Worm (Caenorhabditis elegans) whole organism, young adult: ENCODE measurements around the gene F44E7.4.

Experiments
- B0019.2 ChIP-seq: fragments of 200-800 bp; sonication (Bioruptor generic); conservative IDR thresholded peaks from 2 replicates; pipeline ENCODE4 v1.3.6; 2022; ENCODE audit warnings: missing genetic modification reagents, missing genetic modification characterization, missing compliant biosample characterization
- B0035.1 ChIP-seq: sonication (generic microtip); optimal IDR thresholded peaks from 2 replicates; lab custom pipeline; 2016; ENCODE audit warnings: missing genetic modification characterization, mild to moderate bottlenecking, missing compliant biosample characterization, missing genotype, missing genetic modification reagents
- D2030.7 ChIP-seq: fragments of 200-800 bp; sonication (Bioruptor generic); IDR thresholded peaks from 2 replicates; pipeline ENCODE4 v1.3.6; 2022; ENCODE audit warnings: missing genetic modification reagents, missing genetic modification characterization, missing compliant biosample characterization
- F33H1.4 ChIP-seq: fragments of 200-800 bp; sonication (Bioruptor generic); IDR thresholded peaks from 2 replicates; pipeline ENCODE4 v1.3.6; 2022; ENCODE audit warnings: missing genetic modification reagents, missing genetic modification characterization, missing compliant biosample characterization
- F52B5.7 ChIP-seq: sonication (generic microtip); optimal IDR thresholded peaks from 2 replicates; lab custom pipeline; 2016; ENCODE audit warnings: mild to moderate bottlenecking, missing genetic modification characterization, missing compliant biosample characterization
- F57A8.1 ChIP-seq: fragments of 200-800 bp; sonication (Bioruptor generic); optimal IDR thresholded peaks from 2 replicates; lab custom pipeline; 2018; ENCODE audit warnings: mild to moderate bottlenecking, missing genetic modification characterization, moderate library complexity, missing compliant biosample characterization
- K11D2.4 ChIP-seq: fragments of 200-800 bp; sonication (Bioruptor generic); IDR thresholded peaks from 2 replicates; pipeline ENCODE4 v1.3.6; 2022; ENCODE audit warnings: missing genetic modification reagents, missing genetic modification characterization, missing compliant biosample characterization
- T07F8.4 ChIP-seq: sonication (generic microtip); optimal IDR thresholded peaks from 2 replicates; lab custom pipeline; 2016; ENCODE audit warnings: mild to moderate bottlenecking, missing genetic modification characterization, moderate library complexity, missing compliant biosample characterization
- Y53F4B.3 ChIP-seq: fragments of 200-800 bp; sonication (Bioruptor generic); IDR thresholded peaks from 2 replicates; pipeline ENCODE4 v1.3.6; 2022; ENCODE audit warnings: missing genetic modification reagents, missing genetic modification characterization, missing compliant biosample characterization
- Y53G8AR.9 ChIP-seq: fragments of 200-800 bp; sonication (Bioruptor generic); conservative IDR thresholded peaks from 2 replicates; pipeline ENCODE4 v1.3.6; 2022; ENCODE audit warnings: missing genetic modification reagents, missing genetic modification characterization, missing compliant biosample characterization
- Y56A3A.18 ChIP-seq: fragments of 200-800 bp; sonication (Bioruptor generic); IDR thresholded peaks from 2 replicates; pipeline ENCODE4 v1.3.6; 2022; ENCODE audit warnings: missing genetic modification reagents, missing genetic modification characterization, missing compliant biosample characterization
- Y79H2A.3 ChIP-seq: fragments of 200-800 bp; sonication (Bioruptor generic); conservative IDR thresholded peaks from 2 replicates; pipeline ENCODE4 v1.3.6; 2022; ENCODE audit warnings: missing genetic modification reagents, missing genetic modification characterization, missing compliant biosample characterization
- attf-3 ChIP-seq: fragments of 200-800 bp; sonication (Bioruptor generic); conservative IDR thresholded peaks from 2 replicates; pipeline ENCODE4 v1.3.6; 2022; ENCODE audit warnings: missing genetic modification reagents, missing genetic modification characterization, missing compliant biosample characterization
- attf-5 ChIP-seq: fragments of 200-800 bp; sonication (Bioruptor generic); optimal IDR thresholded peaks from 2 replicates; lab custom pipeline; 2018; ENCODE audit warnings: mild to moderate bottlenecking, missing genetic modification characterization, missing compliant biosample characterization
- attf-6 ChIP-seq: fragments of 200-800 bp; sonication (Bioruptor generic); IDR thresholded peaks from 2 replicates; pipeline ENCODE4 v1.3.6; 2022; ENCODE audit warnings: missing genetic modification reagents, missing genetic modification characterization, missing compliant biosample characterization
- bed-2 ChIP-seq: fragments of 200-800 bp; sonication (Bioruptor generic); IDR thresholded peaks from 2 replicates; pipeline ENCODE4 v1.3.6; 2022; ENCODE audit warnings: missing genetic modification reagents, missing genetic modification characterization, missing compliant biosample characterization
- cebp-1 ChIP-seq, 2 experiments: fragments of 200-800 bp in 1 of 2; sonication (Bioruptor generic) in 1 of 2; sonication (generic microtip) in 1 of 2; IDR thresholded peaks in 1 of 2; optimal IDR thresholded peaks in 1 of 2; 2 replicates each; pipeline versions ENCODE4 v1.3.6 to Lab custom; 2017 to 2022; ENCODE audit warnings: missing compliant biosample characterization in 2 of 2, missing genetic modification characterization in 2 of 2, mild to moderate bottlenecking in 1 of 2, missing genetic modification reagents in 1 of 2, moderate library complexity in 1 of 2
- cebp-2 ChIP-seq: fragments of 200-800 bp; sonication (Bioruptor generic); IDR thresholded peaks from 2 replicates; pipeline ENCODE4 v1.3.6; 2022; ENCODE audit warnings: missing genetic modification characterization, missing compliant biosample characterization
- ceh-100 ChIP-seq: fragments of 200-800 bp; sonication (Bioruptor generic); IDR thresholded peaks from 2 replicates; pipeline ENCODE4 v1.3.6; 2022; ENCODE audit warnings: missing genetic modification reagents, missing genetic modification characterization, missing compliant biosample characterization
- ceh-27 ChIP-seq: fragments of 200-800 bp; sonication (Bioruptor generic); optimal IDR thresholded peaks from 2 replicates; lab custom pipeline; 2018; ENCODE audit warnings: mild to moderate bottlenecking, missing genetic modification characterization, moderate library complexity, missing compliant biosample characterization
- ceh-40 ChIP-seq: fragments of 200-800 bp; sonication (Bioruptor generic); IDR thresholded peaks from 2 replicates; pipeline ENCODE4 v1.3.6; 2022; ENCODE audit warnings: missing genetic modification characterization, missing compliant biosample characterization
- ceh-91 ChIP-seq: fragments of 200-800 bp; sonication (Bioruptor generic); IDR thresholded peaks from 2 replicates; pipeline ENCODE4 v1.3.6; 2022; ENCODE audit warnings: missing genetic modification reagents, missing genetic modification characterization, missing compliant biosample characterization
- die-1 ChIP-seq: sonication (generic microtip); optimal IDR thresholded peaks from 2 replicates; lab custom pipeline; 2016; ENCODE audit warnings: missing genotype, mild to moderate bottlenecking, missing genetic modification characterization, missing compliant biosample characterization
- dox-1 ChIP-seq: fragments of 200-800 bp; sonication (Bioruptor generic); IDR thresholded peaks from 2 replicates; pipeline ENCODE4 v1.3.6; 2022; ENCODE audit warnings: missing genetic modification reagents, missing genetic modification characterization, missing compliant biosample characterization
- efl-1 ChIP-seq: fragments of 150-350 bp; optimal IDR thresholded peaks from 2 replicates; lab custom pipeline; 2014; ENCODE audit warnings: missing biosample characterization, missing genetic modification reagents, missing genetic modification characterization
- gei-17 ChIP-seq: fragments of 200-800 bp; sonication (Bioruptor generic); optimal IDR thresholded peaks from 2 replicates; lab custom pipeline; 2018; ENCODE audit warnings: mild to moderate bottlenecking, missing genetic modification characterization, missing compliant biosample characterization
- him-1 ChIP-seq: sonication (generic microtip); optimal IDR thresholded peaks from 2 replicates; lab custom pipeline; 2016; ENCODE audit warnings: missing genotype, missing genetic modification reagents, missing genetic modification characterization, missing compliant biosample characterization
- hmg-1.2 ChIP-seq: fragments of 200-800 bp; sonication (Bioruptor generic); IDR thresholded peaks from 2 replicates; pipeline ENCODE4 v1.3.6; 2022; ENCODE audit warnings: missing genetic modification reagents, missing genetic modification characterization, missing compliant biosample characterization
- let-526 ChIP-seq: fragments of 200-800 bp; sonication (Bioruptor generic); IDR thresholded peaks from 2 replicates; pipeline ENCODE4 v1.3.6; 2022; ENCODE audit warnings: missing genetic modification reagents, missing genetic modification characterization, missing compliant biosample characterization
- lin-40 ChIP-seq: sonication (generic microtip); optimal IDR thresholded peaks from 2 replicates; lab custom pipeline; 2016; ENCODE audit warnings: missing genetic modification characterization, mild to moderate bottlenecking, missing compliant biosample characterization, missing genotype, missing genetic modification reagents
- lir-1 ChIP-seq: fragments of 200-800 bp; sonication (Bioruptor generic); conservative IDR thresholded peaks from 2 replicates; pipeline ENCODE4 v1.3.6; 2022; ENCODE audit warnings: missing genetic modification reagents, missing genetic modification characterization, missing compliant biosample characterization
- lsl-1 ChIP-seq: fragments of 200-800 bp; sonication (Bioruptor generic); optimal IDR thresholded peaks from 2 replicates; lab custom pipeline; 2018; ENCODE audit warnings: mild to moderate bottlenecking, missing genetic modification characterization, moderate library complexity, missing compliant biosample characterization
- lsy-27 ChIP-seq: sonication (generic microtip); optimal IDR thresholded peaks from 2 replicates; lab custom pipeline; 2017; ENCODE audit warnings: missing genetic modification characterization, mild to moderate bottlenecking, missing compliant biosample characterization, antibody characterized with exemption, missing genotype, borderline replicate concordance; ENCODE audit not compliant: insufficient read depth
- madf-3 ChIP-seq: fragments of 200-800 bp; sonication (Bioruptor generic); IDR thresholded peaks from 2 replicates; pipeline ENCODE4 v1.3.6; 2022; ENCODE audit warnings: missing genetic modification reagents, missing genetic modification characterization, missing compliant biosample characterization
- madf-6 ChIP-seq: fragments of 200-800 bp; sonication (Bioruptor generic); IDR thresholded peaks from 2 replicates; pipeline ENCODE4 v1.3.6; 2022; ENCODE audit warnings: missing genetic modification reagents, missing genetic modification characterization, missing compliant biosample characterization
- mcd-1 ChIP-seq: fragments of 200-800 bp; sonication (Bioruptor generic); IDR thresholded peaks from 2 replicates; pipeline ENCODE4 v1.3.6; 2022; ENCODE audit warnings: missing genetic modification reagents, missing genetic modification characterization, missing compliant biosample characterization
- nhr-80 ChIP-seq: sonication (generic microtip); optimal IDR thresholded peaks from 2 replicates; lab custom pipeline; 2016; ENCODE audit warnings: missing genetic modification characterization, missing compliant biosample characterization
- pha-4 ChIP-seq: fragments of 150-350 bp; sonication (generic microtip); optimal IDR thresholded peaks from 2 replicates; lab custom pipeline; 2014; ENCODE audit warnings: missing biosample characterization, missing genetic modification reagents, missing genetic modification characterization
- rcor-1 ChIP-seq: fragments of 200-800 bp; sonication (Bioruptor generic); IDR thresholded peaks from 2 replicates; pipeline ENCODE4 v1.3.6; 2022; ENCODE audit warnings: missing genetic modification reagents, missing genetic modification characterization, missing compliant biosample characterization
- sdz-38 ChIP-seq: sonication (generic microtip); optimal IDR thresholded peaks from 2 replicates; lab custom pipeline; 2016; ENCODE audit warnings: missing genotype, missing genetic modification characterization, missing compliant biosample characterization
- tlf-1 ChIP-seq: fragments of 200-800 bp; sonication (Bioruptor generic); optimal IDR thresholded peaks from 2 replicates; lab custom pipeline; 2018; ENCODE audit warnings: mild to moderate bottlenecking, missing genetic modification characterization, missing compliant biosample characterization
- zfh-2 ChIP-seq: fragments of 200-800 bp; sonication (Bioruptor generic); conservative IDR thresholded peaks from 2 replicates; pipeline ENCODE4 v1.3.6; 2022; ENCODE audit warnings: missing genetic modification reagents, missing genetic modification characterization, missing compliant biosample characterization
- ztf-18 ChIP-seq: sonication (generic microtip); optimal IDR thresholded peaks from 2 replicates; lab custom pipeline; 2016; ENCODE audit warnings: missing genotype, mild to moderate bottlenecking, missing genetic modification characterization, missing compliant biosample characterization
- ztf-26 ChIP-seq: sonication (generic microtip); optimal IDR thresholded peaks from 2 replicates; lab custom pipeline; 2017; ENCODE audit warnings: missing genetic modification characterization, missing compliant biosample characterization
- ztf-28 ChIP-seq: fragments of 200-800 bp; sonication (Bioruptor generic); IDR thresholded peaks from 2 replicates; pipeline ENCODE4 v1.3.6; 2022; ENCODE audit warnings: missing genetic modification reagents, missing genetic modification characterization, missing compliant biosample characterization

The F44E7.4 gene

ce11 chrV:5776941-5777340 is at the start of gene F44E7.4 (continued):
- TF ChIP-seq K11D2.4 (GFP tag; lab: Robert Waterston, UW), result peak; percentile 83
- TF ChIP-seq attf-6, result peak; percentile 77
- TF ChIP-seq let-526 (GFP tag; lab: Robert Waterston, UW), result peak; percentile 92
- TF ChIP-seq efl-1 (GFP tag; lab: Kevin White, UChicago), result peak; percentile 63
- peak; percentile 77 for TF ChIP-seq Y53F4B.3 (GFP tag; lab: Robert Waterston, UW)
- TF ChIP-seq lir-1, result 0 out of 2 replicates have a peak, but pooled peaks have one; percentile 12
- 0 out of 2 replicates have a peak, but pooled peaks have one; percentile 40 for TF ChIP-seq ceh-40 (GFP tag; lab: Robert Waterston, UW)
- peak; percentile 97 for TF ChIP-seq ztf-28
- peak; percentile 82 for TF ChIP-seq bed-2 (GFP tag; lab: Robert Waterston, UW)
- TF ChIP-seq D2030.7, result peak; percentile 99
- TF ChIP-seq cebp-2 (GFP tag; lab: Robert Waterston, UW), result peak; percentile 84; the same call in 1 of the 2 replicates
- TF ChIP-seq madf-3 (GFP tag; lab: Robert Waterston, UW), result peak; percentile 91
- peak; percentile 82 for TF ChIP-seq attf-3
- peak; percentile 28 for TF ChIP-seq ztf-18

ce11 chrV:5825478-5825877 is 48.7 kb upstream of the F44E7.4 start:
- TF ChIP-seq madf-6 (GFP tag; lab: Robert Waterston, UW) (0 out of 2 replicates have a peak, but pooled peaks have one; percentile 10), B0035.1 (no peak), Y79H2A.3 (GFP tag; lab: Robert Waterston, UW) (no peak), B0019.2 (GFP tag; lab: Robert Waterston, UW) (no peak), attf-5 (GFP tag; lab: Kevin White, UChicago) (no peak), ceh-40 (GFP tag; lab: Robert Waterston, UW) (no peak), lsl-1 (GFP tag; lab: Kevin White, UChicago) (peak; percentile 55), pha-4 (tag; lab: Kevin White, UChicago) (no peak), efl-1 (GFP tag; lab: Kevin White, UChicago) (peak; percentile 19), him-1 (no peak), ceh-91 (GFP tag; lab: Robert Waterston, UW) (0 out of 2 replicates have a peak, but pooled peaks have one; percentile 37), F33H1.4 (GFP tag; lab: Robert Waterston, UW) (peak; percentile 74), attf-3 (no peak), attf-6 (no peak), rcor-1 (GFP tag; lab: Robert Waterston, UW) (no peak), gei-17 (GFP tag; lab: Kevin White, UChicago) (no peak), F57A8.1 (GFP tag; lab: Kevin White, UChicago) (no peak), T07F8.4 (tag; lab: Kevin White, UChicago) (no peak), Y53G8AR.9 (GFP tag; lab: Robert Waterston, UW) (no peak)

- TF ChIP-seq ceh-100 (GFP tag; lab: Robert Waterston, UW) (no peak), mcd-1 (GFP tag; lab: Robert Waterston, UW) (no peak), sdz-38 (tag; lab: Kevin White, UChicago) (no peak), him-1 (no peak), lin-40 (peak; percentile 70), hmg-1.2 (GFP tag; lab: Robert Waterston, UW) (no peak), ceh-27 (GFP tag; lab: Kevin White, UChicago) (no peak), F52B5.7 (no peak), efl-1 (GFP tag; lab: Kevin White, UChicago) (no peak), dox-1 (0 out of 2 replicates have a peak, but pooled peaks have one; percentile 16), ztf-26 (tag; lab: Kevin White, UChicago) (peak; percentile 62), die-1 (peak; percentile 14), F33H1.4 (GFP tag; lab: Robert Waterston, UW) (no peak), lsy-27 (no peak), cebp-1 (GFP tag; IDR thresholded peaks at IDR 0.05; lab: Robert Waterston, UW) (peak; percentile 61; the same call in 1 of the 2 replicates), cebp-1 (tag; optimal IDR thresholded peaks at IDR 0.05; lab: Kevin White, UChicago) (peak; percentile 87), zfh-2 (GFP tag; lab: Robert Waterston, UW) (no peak), Y56A3A.18 (no peak), K11D2.4 (GFP tag; lab: Robert Waterston, UW) (0 out of 2 replicates have a peak, but pooled peaks have one; percentile 32), tlf-1 (no peak), nhr-80 (tag; lab: Kevin White, UChicago) (peak; percentile 85)
Observed at ce11 chrV:5822968-5823367, 46.2 kb upstream of the F44E7.4 start.
